In genomic region chrIII:10624564-10624963, ce11 we compare ENCODE assay signal across 1 worm cellular context.
TF ChIP-seq lines count a peak whose summit lies in the region.

No protein-coding gene starts in this region.

TF ChIP-seq in whole organism, young adult, 124 proteins besides CTCF, POLR2A, EP300 and RAD21 (continued from another document):
- TF ChIP-seq dox-1 (GFP tag; IDR thresholded peaks at IDR 0.05; lab: Robert Waterston, UW) (peak; percentile 88), atf-7 (tag; optimal IDR thresholded peaks at IDR 0.05; lab: Kevin White, UChicago) (peak; percentile 19), bed-1 (GFP tag; IDR thresholded peaks at IDR 0.05; lab: Robert Waterston, UW) (0 out of 2 replicates have a peak, but pooled peaks have one; percentile 69), Y95B8A.8 (GFP tag; IDR thresholded peaks at IDR 0.05; lab: Robert Waterston, UW) (no peak), zfh-2 (GFP tag; conservative IDR thresholded peaks at IDR 0.05; lab: Robert Waterston, UW) (peak; percentile 55; the same call in 1 of the 2 replicates), ztf-6 (GFP tag; IDR thresholded peaks at IDR 0.05; lab: Robert Waterston, UW) (no peak), Y79H2A.3 (GFP tag; conservative IDR thresholded peaks at IDR 0.05; lab: Robert Waterston, UW) (0 out of 2 replicates have a peak, but pooled peaks have one; percentile 59), hrde-1 (tag; optimal IDR thresholded peaks at IDR 0.05; lab: Kevin White, UChicago; ENCODE audit: borderline replicate concordance) (peak; percentile 62), mel-28 (tag; optimal IDR thresholded peaks at IDR 0.05; lab: Kevin White, UChicago; ENCODE audit: borderline replicate concordance) (peak; percentile 49), sptf-2 (GFP tag; optimal IDR thresholded peaks at IDR 0.05; lab: Kevin White, UChicago) (peak; percentile 85), nhr-120 (GFP tag; IDR thresholded peaks at IDR 0.05; lab: Robert Waterston, UW) (no peak), unc-130 (GFP tag; optimal IDR thresholded peaks at IDR 0.05; lab: Kevin White, UChicago) (peak; percentile 26), cebp-2 (GFP tag; IDR thresholded peaks at IDR 0.05; lab: Robert Waterston, UW) (0 out of 2 replicates have a peak, but pooled peaks have one; percentile 45), ceh-40 (GFP tag; IDR thresholded peaks at IDR 0.05; lab: Robert Waterston, UW) (0 out of 2 replicates have a peak, but pooled peaks have one; percentile 62)
